Fruit fly (Drosophila melanogaster): ENCODE measurements around the gene Rubicon.
A peak's percentile ranks its signal among the peaks of the same experiment; 100 is the strongest.

- TF ChIP-seq Mio (GFP tag; optimal IDR thresholded peaks at IDR 0.05) = peak; percentile 81
- peak; percentile 87 for TF ChIP-seq CG32264 (GFP tag; optimal IDR thresholded peaks at IDR 0.05)
- no peak for TF ChIP-seq brk (GFP tag; optimal IDR thresholded peaks at IDR 0.05)
- TF ChIP-seq fru (GFP tag; optimal IDR thresholded peaks at IDR 0.05) = peak; percentile 97
- no peak for TF ChIP-seq Hr78 (GFP tag; optimal IDR thresholded peaks at IDR 0.05)
- TF ChIP-seq OdsH (GFP tag; optimal IDR thresholded peaks at IDR 0.05) = peak; percentile 93
- TF ChIP-seq psq (GFP tag; optimal IDR thresholded peaks at IDR 0.05) = peak; percentile 89
- TF ChIP-seq N (GFP tag; optimal IDR thresholded peaks at IDR 0.05) = no peak
- TF ChIP-seq sv (GFP tag; optimal IDR thresholded peaks at IDR 0.05) = peak; percentile 90
- no peak for TF ChIP-seq Dfd (GFP tag; optimal IDR thresholded peaks at IDR 0.05)
- no peak for TF ChIP-seq usp (GFP tag; optimal IDR thresholded peaks at IDR 0.05)
- peak; percentile 3 to 97 for TF ChIP-seq foxo (GFP tag; optimal IDR thresholded peaks at IDR 0.05)
- TF ChIP-seq dsf (GFP tag; optimal IDR thresholded peaks at IDR 0.05; ENCODE audit: borderline replicate concordance) = peak; percentile 73
- no peak for TF ChIP-seq Abd-B (GFP tag; optimal IDR thresholded peaks at IDR 0.05)
Observed at dm6 chrX:8709234-8709843, 32.5 kb downstream of the Rubicon start, which contains the start of gene Hexo2.
